Fruit fly (Drosophila melanogaster): ENCODE measurements around the gene CG13073.

DNA sequence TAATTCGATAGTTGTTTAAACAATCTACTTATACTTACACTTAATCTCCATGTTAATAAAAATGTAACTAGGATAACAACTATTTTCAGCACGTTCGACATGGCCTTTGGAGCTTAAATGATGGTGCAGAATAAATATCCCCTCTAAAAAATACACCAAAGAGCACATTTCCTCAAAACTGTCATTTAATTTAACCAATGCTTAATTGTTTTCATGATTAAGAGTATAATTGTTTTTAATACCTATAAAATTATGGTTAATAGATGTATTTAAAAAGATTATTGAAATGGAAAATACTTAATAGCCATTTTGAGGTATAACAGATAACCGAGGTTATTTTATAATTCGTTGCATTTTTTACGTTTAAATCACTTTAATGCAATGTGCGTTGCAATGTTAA, 45.8 kb downstream of the CG13073 start, which contains the start of gene CG33795:
- TF ChIP-seq CG8478 (optimal IDR thresholded peaks at IDR 0.05), result no peak
- no peak for TF ChIP-seq CTCF (optimal IDR thresholded peaks at IDR 0.05)

Data from S2 (cell line).